Fruit fly (Drosophila melanogaster) whole organism, embryonic: ENCODE results near the gene BORCS5.

Experiments
- Ada2b ChIP-seq: fragments of 200-800 bp; sonication (Bioruptor generic); IDR thresholded peaks from 2 replicates; pipeline ENCODE4 v1.3.6; 2022; ENCODE audit warnings: missing biosample characterization, missing genetic modification characterization
- Atf-2 ChIP-seq: fragments of 200-800 bp; sonication (Bioruptor generic); optimal IDR thresholded peaks from 2 replicates; lab custom pipeline; 2016; ENCODE audit warnings: missing biosample characterization, missing genetic modification characterization
- Blimp-1 ChIP-seq: fragments of 200-800 bp; sonication (Bioruptor generic); optimal IDR thresholded peaks from 3 replicates; lab custom pipeline; 2018; ENCODE audit warnings: missing biosample characterization, missing genetic modification characterization, mild to moderate bottlenecking, moderate library complexity, missing genetic modification reagents
- CG10147 ChIP-seq: fragments of 200-800 bp; sonication (Bioruptor generic); optimal IDR thresholded peaks from 2 replicates; lab custom pipeline; 2019; ENCODE audit warnings: missing biosample characterization, mild to moderate bottlenecking, missing genetic modification characterization, moderate library complexity
- CG10431 ChIP-seq: fragments of 200-800 bp; sonication (Bioruptor generic); optimal IDR thresholded peaks from 3 replicates; lab custom pipeline; 2018; ENCODE audit warnings: missing biosample characterization, mild to moderate bottlenecking, missing genetic modification characterization
- CG10565 ChIP-seq: fragments of 200-800 bp; sonication (Bioruptor generic); optimal IDR thresholded peaks from 3 replicates; lab custom pipeline; 2016; ENCODE audit warnings: missing biosample characterization, mild to moderate bottlenecking, missing genetic modification characterization
- CG11696 ChIP-seq: fragments of 200-800 bp; sonication (Bioruptor generic); IDR thresholded peaks from 2 replicates; pipeline ENCODE4 v1.3.6; 2022; ENCODE audit warnings: missing biosample characterization, missing genetic modification characterization
- CG12942 ChIP-seq: fragments of 200-800 bp; sonication (Bioruptor generic); optimal IDR thresholded peaks from 3 replicates; lab custom pipeline; 2016; ENCODE audit warnings: missing biosample characterization, missing genetic modification characterization
- CG13123 ChIP-seq: fragments of 200-800 bp; sonication (Bioruptor generic); optimal IDR thresholded peaks from 2 replicates; lab custom pipeline; 2016; ENCODE audit warnings: missing biosample characterization, missing genetic modification characterization
- CG13894 ChIP-seq: fragments of 200-800 bp; sonication (Bioruptor generic); optimal IDR thresholded peaks from 3 replicates; lab custom pipeline; 2018; ENCODE audit warnings: missing biosample characterization, mild to moderate bottlenecking, missing genetic modification characterization, moderate library complexity
- CG14965 ChIP-seq: fragments of 200-800 bp; sonication (Bioruptor generic); optimal IDR thresholded peaks from 2 replicates; lab custom pipeline; 2016; ENCODE audit warnings: missing biosample characterization, missing genetic modification characterization, borderline replicate concordance
- CG16779 ChIP-seq: fragments of 200-800 bp; sonication (Bioruptor generic); IDR thresholded peaks from 2 replicates; pipeline ENCODE4 v1.3.6; 2022; ENCODE audit warnings: missing biosample characterization, missing genetic modification characterization
- CG17328 ChIP-seq: fragments of 200-800 bp; sonication (Bioruptor generic); IDR thresholded peaks from 2 replicates; pipeline ENCODE4 v1.3.6; 2022; ENCODE audit warnings: missing biosample characterization, missing genetic modification characterization
- CG17359 ChIP-seq: fragments of 200-800 bp; sonication (Bioruptor generic); optimal IDR thresholded peaks from 3 replicates; lab custom pipeline; 2018; ENCODE audit warnings: missing biosample characterization, mild to moderate bottlenecking, missing genetic modification characterization, moderate library complexity
- CG17612 ChIP-seq: fragments of 200-800 bp; sonication (Bioruptor generic); IDR thresholded peaks from 2 replicates; pipeline ENCODE4 v1.3.6; 2022; ENCODE audit warnings: missing biosample characterization, missing genetic modification characterization
- CG18619 ChIP-seq: fragments of 200-800 bp; sonication (Bioruptor generic); optimal IDR thresholded peaks from 3 replicates; lab custom pipeline; 2017; ENCODE audit warnings: missing biosample characterization, mild to moderate bottlenecking, missing genetic modification characterization
- CG6254 ChIP-seq: fragments of 200-800 bp; sonication (Bioruptor generic); optimal IDR thresholded peaks from 3 replicates; lab custom pipeline; 2017; ENCODE audit warnings: mild to moderate bottlenecking, missing biosample characterization, missing genetic modification reagents, missing genetic modification characterization
- CG6689 ChIP-seq: fragments of 200-800 bp; sonication (Bioruptor generic); IDR thresholded peaks from 2 replicates; pipeline ENCODE4 v1.3.6; 2022; ENCODE audit warnings: missing biosample characterization, missing genetic modification characterization
- CG9797 ChIP-seq: fragments of 200-800 bp; sonication (Bioruptor generic); optimal IDR thresholded peaks from 3 replicates; lab custom pipeline; 2018; ENCODE audit warnings: missing biosample characterization, mild to moderate bottlenecking, missing genetic modification characterization
- Deaf1 ChIP-seq: fragments of 200-800 bp; optimal IDR thresholded peaks from 3 replicates; lab custom pipeline; 2019; ENCODE audit warnings: missing biosample characterization, mild to moderate bottlenecking, missing genetic modification characterization, moderate library complexity
- Dek ChIP-seq: fragments of 200-800 bp; sonication (Bioruptor generic); optimal IDR thresholded peaks from 3 replicates; lab custom pipeline; 2019; ENCODE audit warnings: missing biosample characterization, mild to moderate bottlenecking, missing genetic modification characterization, moderate library complexity
- E2f2 ChIP-seq: fragments of 200-800 bp; sonication (Bioruptor generic); IDR thresholded peaks from 2 replicates; pipeline ENCODE4 v1.3.6; 2022; ENCODE audit warnings: missing biosample characterization, missing genetic modification characterization
- Elba2 ChIP-seq: fragments of 200-800 bp; sonication (Bioruptor generic); optimal IDR thresholded peaks from 3 replicates; lab custom pipeline; 2016; ENCODE audit warnings: missing biosample characterization, missing genetic modification characterization
- HLH4C ChIP-seq: fragments of 200-800 bp; sonication (Bioruptor generic); IDR thresholded peaks from 3 replicates; pipeline ENCODE4 v1.3.6; 2022; ENCODE audit warnings: missing biosample characterization, missing genetic modification characterization; ENCODE audit not compliant: partially characterized antibody
- HmgZ ChIP-seq: fragments of 200-800 bp; sonication (Bioruptor generic); optimal IDR thresholded peaks from 2 replicates; lab custom pipeline; 2018; ENCODE audit warnings: missing biosample characterization, mild to moderate bottlenecking, missing genetic modification characterization
- Hmr ChIP-seq: fragments of 200-800 bp; sonication (Bioruptor generic); optimal IDR thresholded peaks from 3 replicates; lab custom pipeline; 2017; ENCODE audit warnings: mild to moderate bottlenecking, missing biosample characterization, missing genetic modification reagents, missing genetic modification characterization
- Hr39 ChIP-seq: fragments of >200 bp; optimal IDR thresholded peaks from 2 replicates; lab custom pipeline; 2017
- Myb ChIP-seq: fragments of 200-800 bp; sonication (Bioruptor generic); optimal IDR thresholded peaks from 2 replicates; lab custom pipeline; 2016; ENCODE audit warnings: missing biosample characterization, missing genetic modification characterization
- NK7.1 ChIP-seq: fragments of 200-800 bp; sonication (Bioruptor generic); optimal IDR thresholded peaks from 3 replicates; lab custom pipeline; 2016; ENCODE audit warnings: missing biosample characterization, missing genetic modification characterization
- Oli ChIP-seq: fragments of 200-800 bp; sonication (Bioruptor generic); optimal IDR thresholded peaks from 2 replicates; lab custom pipeline; 2018; ENCODE audit warnings: missing biosample characterization, mild to moderate bottlenecking, missing genetic modification characterization, moderate library complexity
- PHDP ChIP-seq: fragments of 200-800 bp; sonication (Bioruptor generic); optimal IDR thresholded peaks from 3 replicates; lab custom pipeline; 2018; ENCODE audit warnings: missing biosample characterization, mild to moderate bottlenecking, missing genetic modification characterization, moderate library complexity
- Scr ChIP-seq: fragments of 200-800 bp; sonication (Bioruptor generic); IDR thresholded peaks from 2 replicates; pipeline ENCODE4 v1.3.6; 2022; ENCODE audit warnings: missing biosample characterization, missing genetic modification characterization; ENCODE audit not compliant: partially characterized antibody
- Tbp ChIP-seq: fragments of >200 bp; optimal IDR thresholded peaks from 2 replicates; lab custom pipeline; 2018; ENCODE audit warnings: missing biosample characterization, missing genetic modification characterization
- Xbp1 ChIP-seq: fragments of 200-800 bp; sonication (Bioruptor generic); optimal IDR thresholded peaks from 3 replicates; lab custom pipeline; 2016; ENCODE audit warnings: missing biosample characterization, mild to moderate bottlenecking, missing genetic modification characterization
- amos ChIP-seq: fragments of 200-800 bp; sonication (Bioruptor generic); IDR thresholded peaks from 2 replicates; pipeline ENCODE4 v1.3.6; 2022; ENCODE audit warnings: missing biosample characterization, missing genetic modification characterization; ENCODE audit not compliant: partially characterized antibody
- bbx ChIP-seq: fragments of 200-800 bp; sonication (Bioruptor generic); IDR thresholded peaks from 2 replicates; pipeline ENCODE4 v1.3.6; 2022; ENCODE audit warnings: missing biosample characterization, missing genetic modification characterization; ENCODE audit not compliant: partially characterized antibody
- bcd ChIP-seq: fragments of 200-800 bp; sonication (Bioruptor generic); optimal IDR thresholded peaks from 2 replicates; lab custom pipeline; 2017; ENCODE audit warnings: missing biosample characterization, mild to moderate bottlenecking, missing genetic modification characterization
- chif ChIP-seq, 2 experiments: fragments of 200-800 bp; sonication (Bioruptor generic); optimal IDR thresholded peaks; 3 replicates each; lab custom pipeline; 2016; ENCODE audit warnings: missing biosample characterization in 2 of 2, missing genetic modification characterization in 2 of 2
- fd3F ChIP-seq: fragments of 200-800 bp; sonication (Bioruptor generic); optimal IDR thresholded peaks from 2 replicates; lab custom pipeline; 2018; ENCODE audit warnings: missing biosample characterization, mild to moderate bottlenecking, missing genetic modification characterization, moderate library complexity
- gro ChIP-seq: fragments of 200-800 bp; sonication (Bioruptor generic); optimal IDR thresholded peaks from 2 replicates; lab custom pipeline; 2016; ENCODE audit warnings: missing biosample characterization, missing genetic modification characterization
- ham ChIP-seq: fragments of 200-800 bp; sonication (Bioruptor generic); IDR thresholded peaks from 2 replicates; pipeline ENCODE4 v1.3.6; 2022; ENCODE audit warnings: missing biosample characterization, missing genetic modification characterization
- jing ChIP-seq: fragments of 200-800 bp; sonication (Bioruptor generic); optimal IDR thresholded peaks from 2 replicates; lab custom pipeline; 2018; ENCODE audit warnings: missing biosample characterization, mild to moderate bottlenecking, missing genetic modification characterization
- jumu ChIP-seq: fragments of 200-800 bp; sonication (Bioruptor generic); optimal IDR thresholded peaks from 3 replicates; lab custom pipeline; 2016; ENCODE audit warnings: missing biosample characterization, missing genetic modification characterization
- lilli ChIP-seq: fragments of 200-800 bp; sonication (Bioruptor generic); optimal IDR thresholded peaks from 3 replicates; lab custom pipeline; 2016; ENCODE audit warnings: missing biosample characterization, missing genetic modification characterization
- pan ChIP-seq, 4 experiments: fragments of >200 bp in 3 of 4; fragments of 200-800 bp in 1 of 4; sonication (Bioruptor generic) in 1 of 4; optimal IDR thresholded peaks in 3 of 4; IDR thresholded peaks in 1 of 4; 2 replicates each; pipeline versions ENCODE4 v1.3.6 to Lab custom; 2017 to 2022; ENCODE audit warnings: missing biosample characterization in 2 of 4, missing genetic modification characterization in 2 of 4, mixed read lengths in 1 of 4
- seq ChIP-seq: fragments of 200-800 bp; sonication (Bioruptor generic); IDR thresholded peaks from 2 replicates; pipeline ENCODE4 v1.3.6; 2022; ENCODE audit warnings: missing biosample characterization, missing genetic modification characterization
- sima ChIP-seq: fragments of 200-800 bp; sonication (Bioruptor generic); optimal IDR thresholded peaks from 2 replicates; lab custom pipeline; 2016; ENCODE audit warnings: missing biosample characterization, missing genetic modification characterization
- ssp ChIP-seq: fragments of 200-800 bp; sonication (Bioruptor generic); IDR thresholded peaks from 2 replicates; pipeline ENCODE4 v1.3.6; 2022; ENCODE audit warnings: missing biosample characterization, missing genetic modification characterization
- stc ChIP-seq: fragments of 200-800 bp; sonication (Bioruptor generic); IDR thresholded peaks from 2 replicates; pipeline ENCODE4 v1.3.6; 2022; ENCODE audit warnings: missing biosample characterization, missing genetic modification characterization
- stwl ChIP-seq: fragments of 200-800 bp; sonication (Bioruptor generic); optimal IDR thresholded peaks from 3 replicates; lab custom pipeline; 2018; ENCODE audit warnings: missing biosample characterization, mild to moderate bottlenecking, missing genetic modification characterization, moderate library complexity
- tin ChIP-seq: fragments of 200-800 bp; sonication (Bioruptor generic); optimal IDR thresholded peaks from 3 replicates; lab custom pipeline; 2016; ENCODE audit warnings: missing biosample characterization, missing genetic modification characterization
- zen2 ChIP-seq: fragments of 200-800 bp; sonication (Bioruptor generic); IDR thresholded peaks from 3 replicates; pipeline ENCODE4 v1.3.6; 2022; ENCODE audit warnings: missing biosample characterization, missing genetic modification characterization; ENCODE audit not compliant: partially characterized antibody

The BORCS5 gene

DNA sequence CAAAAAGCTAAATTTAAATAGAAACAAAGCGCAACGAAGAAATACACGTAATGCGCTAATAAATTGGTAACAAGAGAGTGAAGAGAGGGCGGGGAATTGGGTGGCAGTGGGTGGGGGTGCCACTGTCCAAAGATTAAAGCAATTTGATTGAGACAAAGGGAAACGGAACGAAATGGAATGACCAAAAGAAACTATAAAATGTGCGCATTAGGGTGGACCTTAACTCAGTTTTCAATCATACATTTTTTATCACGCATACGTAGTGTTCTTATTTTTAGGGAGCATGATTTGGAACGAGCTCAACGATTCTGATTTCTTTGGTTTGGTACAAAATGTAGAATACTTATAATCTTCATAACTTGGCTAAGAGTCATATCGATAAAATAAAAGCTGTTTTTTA is 50.6 kb downstream of the BORCS5 start (continued):
- TF ChIP-seq ssp (no peak), Xbp1 (GFP tag; lab: Kevin White, UChicago) (no peak), zen2 (GFP tag; lab: Robert Waterston, UW) (no peak), CG10147 (GFP tag; lab: Kevin White, UChicago) (no peak), jing (no peak), Dek (no peak), CG17612 (GFP tag; lab: Robert Waterston, UW) (no peak), gro (no peak), Myb (GFP tag; lab: Kevin White, UChicago) (no peak), tin (no peak), E2f2 (GFP tag; lab: Robert Waterston, UW) (no peak), seq (GFP tag; lab: Robert Waterston, UW) (no peak), Oli (no peak), ham (GFP tag; lab: Robert Waterston, UW) (no peak), Tbp (no peak), fd3F (GFP tag; lab: Kevin White, UChicago) (no peak), CG13894 (tag; lab: Kevin White, UChicago) (no peak), Scr (GFP tag; lab: Robert Waterston, UW) (no peak), Blimp-1 (GFP tag; lab: Kevin White, UChicago) (no peak), bcd (GFP tag; lab: Kevin White, UChicago) (no peak), pan (optimal IDR thresholded peaks at IDR 0.05; lab: Kevin White, UChicago) (no peak), pan (GFP tag; optimal IDR thresholded peaks at IDR 0.05 in 1 of 2, IDR thresholded peaks at IDR 0.05 in 1 of 2) (no peak), CG16779 (GFP tag; lab: Robert Waterston, UW) (no peak), Hr39 (lab: Kevin White, UChicago) (no peak), HLH4C (GFP tag; lab: Robert Waterston, UW) (no peak), HmgZ (tag; lab: Kevin White, UChicago) (no peak), sima (GFP tag; lab: Kevin White, UChicago) (no peak), amos (GFP tag; lab: Robert Waterston, UW) (no peak), CG10431 (GFP tag; lab: Kevin White, UChicago) (no peak), CG11696 (GFP tag; lab: Robert Waterston, UW) (no peak), CG6254 (no peak), stc (GFP tag; lab: Robert Waterston, UW) (no peak), CG14965 (GFP tag; lab: Kevin White, UChicago) (no peak), Hmr (no peak), CG17359 (tag; lab: Kevin White, UChicago) (no peak), jumu (GFP tag; lab: Kevin White, UChicago) (no peak), CG9797 (no peak), PHDP (no peak), Deaf1 (tag; lab: Kevin White, UChicago) (no peak), bbx (no peak), CG17328 (GFP tag; lab: Robert Waterston, UW) (no peak), Elba2 (GFP tag; lab: Kevin White, UChicago) (no peak), CG18619 (GFP tag; lab: Kevin White, UChicago) (no peak), CG13123 (GFP tag; lab: Kevin White, UChicago) (no peak), CG10565 (GFP tag; lab: Kevin White, UChicago) (no peak), NK7.1 (GFP tag; lab: Kevin White, UChicago) (no peak), lilli (GFP tag; lab: Kevin White, UChicago) (no peak), CG12942 (GFP tag; lab: Kevin White, UChicago) (no peak), Atf-2 (GFP tag; lab: Kevin White, UChicago) (no peak), Ada2b (GFP tag; lab: Robert Waterston, UW) (no peak), stwl (tag; lab: Kevin White, UChicago) (no peak), chif (GFP tag; optimal IDR thresholded peaks at IDR 0.05; lab: Kevin White, UChicago) (no peak), CG6689 (GFP tag; lab: Robert Waterston, UW) (no peak)
